Worm (Caenorhabditis elegans): ENCODE measurements around the gene pho-13.

DNA sequence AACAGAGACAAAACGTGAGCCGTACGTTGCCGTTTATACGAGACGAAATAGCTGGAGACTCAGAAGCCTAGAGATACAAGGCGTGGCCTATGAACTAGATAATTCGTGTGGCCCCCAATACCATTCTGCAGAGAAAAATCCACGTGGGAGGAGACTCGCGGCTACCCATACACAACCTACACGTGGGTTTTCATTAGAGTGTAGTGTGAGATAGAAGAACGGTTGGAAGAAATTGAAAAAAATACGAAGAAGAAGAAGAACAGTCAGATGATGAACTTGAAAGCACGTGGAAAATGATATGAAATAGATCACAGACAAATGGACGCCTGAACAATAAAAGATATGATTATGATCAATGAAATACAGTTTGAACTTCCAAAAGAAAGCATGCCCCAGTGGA is 41.7 kb downstream of the pho-13 start:
- TF ChIP-seq him-1 (tag; optimal IDR thresholded peaks at IDR 0.05): no peak
- no peak for TF ChIP-seq dao-5 (tag; optimal IDR thresholded peaks at IDR 0.05)

All from whole organism, L4/young adult.